Fruit fly (Drosophila melanogaster) whole organism, embryonic: ENCODE data around the gene par-6.

Experiments used
- Asciz ChIP-seq: fragments of 200-800 bp; sonication (Bioruptor generic); optimal IDR thresholded peaks from 2 replicates; lab custom pipeline; 2017; ENCODE audit warnings: missing biosample characterization, mild to moderate bottlenecking, missing genetic modification characterization, missing genetic modification reagents
- B-H1 ChIP-seq: fragments of 200-800 bp; sonication (Bioruptor generic); IDR thresholded peaks from 3 replicates; pipeline ENCODE4 v1.3.6; 2022; ENCODE audit warnings: missing biosample characterization, missing genetic modification characterization
- CG10209 ChIP-seq: fragments of 200-800 bp; sonication (Bioruptor generic); optimal IDR thresholded peaks from 3 replicates; lab custom pipeline; 2017; ENCODE audit warnings: missing biosample characterization, mild to moderate bottlenecking, missing genetic modification characterization, missing genetic modification reagents
- CG1024 ChIP-seq: fragments of 200-800 bp; sonication (Bioruptor generic); IDR thresholded peaks from 2 replicates; pipeline ENCODE4 v1.3.6; 2022; ENCODE audit warnings: missing biosample characterization, missing genetic modification characterization
- CG10462 ChIP-seq: fragments of 200-800 bp; sonication (Bioruptor generic); optimal IDR thresholded peaks from 2 replicates; lab custom pipeline; 2016; ENCODE audit warnings: missing biosample characterization, missing genetic modification characterization
- CG10654 ChIP-seq: fragments of 200-800 bp; sonication (Bioruptor generic); optimal IDR thresholded peaks from 2 replicates; lab custom pipeline; 2016; ENCODE audit warnings: missing biosample characterization, missing genetic modification characterization
- CG10959 ChIP-seq: fragments of 200-800 bp; sonication (Bioruptor generic); IDR thresholded peaks from 2 replicates; pipeline ENCODE4 v1.3.6; 2022; ENCODE audit warnings: missing biosample characterization, missing genetic modification characterization
- CG11504 ChIP-seq: fragments of 200-800 bp; sonication (Bioruptor generic); optimal IDR thresholded peaks from 3 replicates; lab custom pipeline; 2019; ENCODE audit warnings: missing biosample characterization, mild to moderate bottlenecking, missing genetic modification characterization, moderate library complexity
- CG14050 ChIP-seq: fragments of 200-800 bp; sonication (Bioruptor generic); IDR thresholded peaks from 3 replicates; pipeline ENCODE4 v1.3.6; 2022; ENCODE audit warnings: missing biosample characterization, missing genetic modification characterization
- CG17361 ChIP-seq: fragments of 200-800 bp; sonication (Bioruptor generic); IDR thresholded peaks from 3 replicates; pipeline ENCODE4 v1.3.6; 2022; ENCODE audit warnings: missing biosample characterization, missing genetic modification characterization
- CG1792 ChIP-seq: fragments of 200-800 bp; sonication (Bioruptor generic); optimal IDR thresholded peaks from 2 replicates; lab custom pipeline; 2016; ENCODE audit warnings: missing biosample characterization, missing genetic modification characterization
- CG18262 ChIP-seq: fragments of 200-800 bp; optimal IDR thresholded peaks from 3 replicates; lab custom pipeline; 2019; ENCODE audit warnings: missing biosample characterization, mild to moderate bottlenecking, missing genetic modification characterization, moderate library complexity
- CG18476 ChIP-seq: fragments of 200-800 bp; sonication (Bioruptor generic); optimal IDR thresholded peaks from 2 replicates; lab custom pipeline; 2016; ENCODE audit warnings: missing biosample characterization, mild to moderate bottlenecking, missing genetic modification characterization
- CG2129 ChIP-seq: fragments of 200-800 bp; sonication (Bioruptor generic); IDR thresholded peaks from 2 replicates; pipeline ENCODE4 v1.3.6; 2022; ENCODE audit warnings: missing biosample characterization, missing genetic modification characterization; ENCODE audit not compliant: partially characterized antibody
- CG2678 ChIP-seq: fragments of 200-800 bp; sonication (Bioruptor generic); optimal IDR thresholded peaks from 3 replicates; lab custom pipeline; 2019; ENCODE audit warnings: missing biosample characterization, mild to moderate bottlenecking, missing genetic modification characterization, moderate library complexity
- CG31388 ChIP-seq: fragments of 200-800 bp; sonication (Bioruptor generic); optimal IDR thresholded peaks from 2 replicates; lab custom pipeline; 2016; ENCODE audit warnings: missing biosample characterization, missing genetic modification characterization
- CG4360 ChIP-seq: fragments of 200-800 bp; sonication (Bioruptor generic); IDR thresholded peaks from 2 replicates; pipeline ENCODE4 v1.3.6; 2022; ENCODE audit warnings: missing biosample characterization, missing genetic modification characterization
- CG4404 ChIP-seq: fragments of 200-800 bp; sonication (Bioruptor generic); IDR thresholded peaks from 2 replicates; pipeline ENCODE4 v1.3.6; 2022; ENCODE audit warnings: missing biosample characterization, missing genetic modification characterization
- CG5180 ChIP-seq: fragments of 200-800 bp; sonication (Bioruptor generic); optimal IDR thresholded peaks from 3 replicates; lab custom pipeline; 2017; ENCODE audit warnings: missing biosample characterization, missing genetic modification characterization, mild to moderate bottlenecking, moderate library complexity, missing genetic modification reagents
- CG6765 ChIP-seq: fragments of 200-800 bp; sonication (Bioruptor generic); optimal IDR thresholded peaks from 3 replicates; lab custom pipeline; 2017; ENCODE audit warnings: missing biosample characterization, mild to moderate bottlenecking, missing genetic modification characterization
- CG6791 ChIP-seq: fragments of 200-800 bp; sonication (Bioruptor generic); IDR thresholded peaks from 3 replicates; pipeline ENCODE4 v1.3.6; 2022; ENCODE audit warnings: missing biosample characterization, missing genetic modification characterization; ENCODE audit not compliant: partially characterized antibody
- CG7556 ChIP-seq: fragments of 200-800 bp; sonication (Bioruptor generic); optimal IDR thresholded peaks from 2 replicates; lab custom pipeline; 2017; ENCODE audit warnings: missing biosample characterization, mild to moderate bottlenecking, missing genetic modification characterization
- CG8765 ChIP-seq: fragments of 200-800 bp; sonication (Bioruptor generic); IDR thresholded peaks from 2 replicates; pipeline ENCODE4 v1.3.6; 2022; ENCODE audit warnings: missing biosample characterization, missing genetic modification characterization
- CG9876 ChIP-seq: fragments of 200-800 bp; sonication (Bioruptor generic); optimal IDR thresholded peaks from 2 replicates; lab custom pipeline; 2016; ENCODE audit warnings: missing biosample characterization, missing genetic modification characterization
- Dad ChIP-seq: fragments of 200-800 bp; sonication (Bioruptor generic); optimal IDR thresholded peaks from 3 replicates; lab custom pipeline; 2016; ENCODE audit warnings: missing biosample characterization, missing genetic modification characterization
- Dek ChIP-seq: fragments of 200-800 bp; sonication (Bioruptor generic); optimal IDR thresholded peaks from 3 replicates; lab custom pipeline; 2019; ENCODE audit warnings: missing biosample characterization, mild to moderate bottlenecking, missing genetic modification characterization, moderate library complexity
- Dfd ChIP-seq, 2 experiments: fragments of >200 bp; optimal IDR thresholded peaks; 2 replicates each; lab custom pipeline; 2017; ENCODE audit warnings: missing biosample characterization in 2 of 2, missing genetic modification characterization in 2 of 2
- Dip2 ChIP-seq: fragments of 200-800 bp; sonication (Bioruptor generic); IDR thresholded peaks from 2 replicates; pipeline ENCODE4 v1.3.6; 2022; ENCODE audit warnings: missing biosample characterization, missing genetic modification characterization
- E2f1 ChIP-seq: fragments of 200-800 bp; sonication (Bioruptor generic); IDR thresholded peaks from 2 replicates; pipeline ENCODE4 v1.3.6; 2022; ENCODE audit warnings: missing biosample characterization, missing genetic modification characterization
- HHEX ChIP-seq: fragments of 200-800 bp; sonication (Bioruptor generic); optimal IDR thresholded peaks from 3 replicates; lab custom pipeline; 2017; ENCODE audit warnings: missing biosample characterization, mild to moderate bottlenecking, missing genetic modification characterization, missing genetic modification reagents
- NC2β ChIP-seq: fragments of 200-800 bp; sonication (Bioruptor generic); optimal IDR thresholded peaks from 2 replicates; lab custom pipeline; 2016; ENCODE audit warnings: missing biosample characterization, missing genetic modification characterization
- Ravus ChIP-seq: fragments of 200-800 bp; sonication (Bioruptor generic); IDR thresholded peaks from 2 replicates; pipeline ENCODE4 v1.3.6; 2022; ENCODE audit warnings: missing biosample characterization, missing genetic modification characterization
- Scr ChIP-seq: fragments of 200-800 bp; sonication (Bioruptor generic); IDR thresholded peaks from 2 replicates; pipeline ENCODE4 v1.3.6; 2022; ENCODE audit warnings: missing biosample characterization, missing genetic modification characterization; ENCODE audit not compliant: partially characterized antibody
- Sox100B ChIP-seq: fragments of 200-800 bp; sonication (Bioruptor generic); optimal IDR thresholded peaks from 3 replicates; lab custom pipeline; 2018; ENCODE audit warnings: missing biosample characterization, mild to moderate bottlenecking, missing genetic modification characterization
- aop ChIP-seq: fragments of 200-800 bp; sonication (Bioruptor generic); IDR thresholded peaks from 2 replicates; pipeline ENCODE4 v1.3.6; 2022; ENCODE audit warnings: missing biosample characterization, missing genetic modification characterization
- ato ChIP-seq: fragments of 200-800 bp; sonication (Bioruptor generic); IDR thresholded peaks from 2 replicates; pipeline ENCODE4 v1.3.6; 2022; ENCODE audit warnings: missing biosample characterization, missing genetic modification characterization; ENCODE audit not compliant: partially characterized antibody
- br ChIP-seq: fragments of >200 bp; optimal IDR thresholded peaks from 2 replicates; lab custom pipeline; 2017
- cas ChIP-seq: fragments of 200-800 bp; sonication (Bioruptor generic); IDR thresholded peaks from 2 replicates; pipeline ENCODE4 v1.3.6; 2022; ENCODE audit warnings: missing biosample characterization, missing genetic modification characterization
- cato ChIP-seq: fragments of 200-800 bp; sonication (Bioruptor generic); optimal IDR thresholded peaks from 2 replicates; lab custom pipeline; 2016; ENCODE audit warnings: missing biosample characterization, missing genetic modification characterization, borderline replicate concordance
- chm ChIP-seq: fragments of 200-800 bp; sonication (Bioruptor generic); IDR thresholded peaks from 2 replicates; pipeline ENCODE4 v1.3.6; 2022; ENCODE audit warnings: missing biosample characterization, missing genetic modification characterization
- crp ChIP-seq, 2 experiments: fragments of 200-800 bp; sonication (Bioruptor generic); optimal IDR thresholded peaks; 2 replicates in 1 of 2; 3 replicates in 1 of 2; lab custom pipeline; 2017; ENCODE audit warnings: missing biosample characterization in 2 of 2, missing genetic modification characterization in 2 of 2, mild to moderate bottlenecking in 1 of 2, moderate library complexity in 1 of 2
- ham ChIP-seq: fragments of 200-800 bp; sonication (Bioruptor generic); IDR thresholded peaks from 2 replicates; pipeline ENCODE4 v1.3.6; 2022; ENCODE audit warnings: missing biosample characterization, missing genetic modification characterization
- org-1 ChIP-seq: fragments of 200-800 bp; sonication (Bioruptor generic); optimal IDR thresholded peaks from 2 replicates; lab custom pipeline; 2017; ENCODE audit warnings: missing biosample characterization, missing genetic modification characterization
- pros ChIP-seq: fragments of 200-800 bp; sonication (Bioruptor generic); optimal IDR thresholded peaks from 3 replicates; lab custom pipeline; 2019; ENCODE audit warnings: missing biosample characterization, mild to moderate bottlenecking, missing genetic modification characterization, moderate library complexity
- psq ChIP-seq: fragments of 200-800 bp; sonication (Bioruptor generic); optimal IDR thresholded peaks from 2 replicates; lab custom pipeline; 2017; ENCODE audit warnings: missing biosample characterization, missing genetic modification characterization
- slou ChIP-seq: fragments of 200-800 bp; sonication (Bioruptor generic); optimal IDR thresholded peaks from 3 replicates; lab custom pipeline; 2016; ENCODE audit warnings: missing biosample characterization, missing genetic modification characterization
- sqz ChIP-seq: fragments of 200-800 bp; sonication (Bioruptor generic); optimal IDR thresholded peaks from 3 replicates; lab custom pipeline; 2018; ENCODE audit warnings: missing biosample characterization, mild to moderate bottlenecking, missing genetic modification characterization
- tna ChIP-seq: fragments of 200-800 bp; sonication (Bioruptor generic); IDR thresholded peaks from 2 replicates; pipeline ENCODE4 v1.3.6; 2022; ENCODE audit warnings: missing biosample characterization, missing genetic modification characterization; ENCODE audit not compliant: partially characterized antibody
- zf30C ChIP-seq: fragments of 200-800 bp; sonication (Bioruptor generic); optimal IDR thresholded peaks from 3 replicates; lab custom pipeline; 2018; ENCODE audit warnings: missing biosample characterization, mild to moderate bottlenecking, missing genetic modification characterization

Gene par-6

DNA sequence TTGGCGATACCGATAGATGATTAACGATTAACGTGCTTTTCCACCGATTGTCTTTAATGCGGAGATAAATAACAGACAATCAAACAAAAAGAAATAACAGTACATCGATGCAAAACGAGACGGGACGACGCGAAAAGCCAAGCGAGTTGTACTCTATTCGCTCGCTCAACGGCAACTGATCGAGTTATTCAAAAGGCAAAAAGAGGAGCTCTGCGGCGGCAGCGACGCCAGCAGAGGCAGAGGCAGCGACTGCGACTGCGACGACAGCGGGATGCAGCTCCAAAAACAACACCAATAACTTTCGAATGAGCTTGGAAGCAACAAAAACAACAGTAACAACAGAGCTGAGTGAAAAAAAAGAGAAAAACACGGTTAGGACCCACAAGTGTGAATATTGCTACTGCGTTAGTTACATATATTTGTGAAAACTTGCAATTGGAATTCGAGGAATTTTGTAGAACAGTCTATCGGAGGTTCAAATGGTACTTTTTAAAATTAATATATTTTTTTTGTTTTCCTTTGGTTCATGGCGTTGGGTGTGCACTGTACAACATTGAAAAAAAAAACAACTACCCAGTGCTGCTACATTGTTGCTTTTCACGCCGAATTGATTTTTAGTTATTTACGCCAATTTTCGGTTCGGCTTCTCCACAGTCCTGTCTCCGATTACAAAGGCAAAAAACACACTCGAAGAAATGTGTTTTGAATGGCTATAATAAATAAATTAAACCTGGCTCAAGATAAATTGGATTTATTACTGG lies 20.2 kb upstream of the par-6 start (continued):
- TF ChIP-seq CG31388 (GFP tag; lab: Kevin White, UChicago) (no peak), ato (GFP tag; lab: Robert Waterston, UW) (no peak), CG17361 (GFP tag; lab: Robert Waterston, UW) (peak; percentile 65; the same call in 2 of the 3 replicates), CG10209 (peak; percentile 39), psq (GFP tag; lab: Kevin White, UChicago) (peak; percentile 5), CG1024 (GFP tag; lab: Robert Waterston, UW) (peak; percentile 77), CG9876 (no peak), Asciz (GFP tag; lab: Kevin White, UChicago) (peak; percentile 63), CG5180 (GFP tag; lab: Kevin White, UChicago) (peak; percentile 49), CG1792 (no peak), CG2129 (GFP tag; lab: Robert Waterston, UW) (no peak), CG6791 (GFP tag; lab: Robert Waterston, UW) (0 out of 3 replicates have a peak, but pooled peaks have one; percentile 8), Ravus (GFP tag; lab: Robert Waterston, UW) (no peak; the same call in none of the 2 replicates), Dad (GFP tag; lab: Kevin White, UChicago) (no peak), CG18476 (GFP tag; lab: Kevin White, UChicago) (peak; percentile 42), CG11504 (tag; lab: Kevin White, UChicago) (peak; percentile 82), HHEX (GFP tag; lab: Kevin White, UChicago) (peak; percentile 44), pros (GFP tag; lab: Kevin White, UChicago) (no peak), org-1 (GFP tag; lab: Kevin White, UChicago) (peak; percentile 21), chm (peak; percentile 62; the same call in 1 of the 2 replicates), CG2678 (tag; lab: Kevin White, UChicago) (peak; percentile 76), ham (GFP tag; lab: Robert Waterston, UW) (no peak), Dip2 (no peak), sqz (GFP tag; lab: Kevin White, UChicago) (peak; percentile 81), CG8765 (GFP tag; lab: Robert Waterston, UW) (no peak), cas (no peak), cato (peak; percentile 46), CG14050 (no peak), Dek (tag; lab: Kevin White, UChicago) (no peak), br (lab: Kevin White, UChicago) (no peak), CG18262 (tag; lab: Kevin White, UChicago) (peak; percentile 66), zf30C (GFP tag; lab: Kevin White, UChicago) (no peak), Scr (GFP tag; lab: Robert Waterston, UW) (0 out of 2 replicates have a peak, but pooled peaks have one; percentile 14), B-H1 (GFP tag; lab: Robert Waterston, UW) (peak; percentile 72), aop (GFP tag; lab: Robert Waterston, UW) (peak; percentile 66), NC2β (GFP tag; lab: Kevin White, UChicago) (no peak), CG10462 (peak; percentile 5), CG10959 (GFP tag; lab: Robert Waterston, UW) (peak; percentile 52), E2f1 (GFP tag; lab: Robert Waterston, UW) (peak; percentile 76), CG7556 (GFP tag; lab: Kevin White, UChicago) (peak; percentile 51), CG6765 (GFP tag; lab: Kevin White, UChicago) (no peak), slou (GFP tag; lab: Kevin White, UChicago) (no peak), Sox100B (GFP tag; lab: Kevin White, UChicago) (peak; percentile 65), CG4360 (GFP tag; lab: Robert Waterston, UW) (peak; percentile 57), CG10654 (GFP tag; lab: Kevin White, UChicago) (no peak), CG4404 (no peak), crp (GFP tag; optimal IDR thresholded peaks at IDR 0.05; lab: Kevin White, UChicago) (no peak), Dfd (GFP tag; optimal IDR thresholded peaks at IDR 0.05; lab: Kevin White, UChicago) (no peak), tna (GFP tag; lab: Robert Waterston, UW) (no peak)
